Worm (Caenorhabditis elegans): ENCODE data around the gene nspb-4.
A peak's percentile ranks its signal among the peaks of the same experiment; 100 is the strongest.

Gene nspb-4

DNA sequence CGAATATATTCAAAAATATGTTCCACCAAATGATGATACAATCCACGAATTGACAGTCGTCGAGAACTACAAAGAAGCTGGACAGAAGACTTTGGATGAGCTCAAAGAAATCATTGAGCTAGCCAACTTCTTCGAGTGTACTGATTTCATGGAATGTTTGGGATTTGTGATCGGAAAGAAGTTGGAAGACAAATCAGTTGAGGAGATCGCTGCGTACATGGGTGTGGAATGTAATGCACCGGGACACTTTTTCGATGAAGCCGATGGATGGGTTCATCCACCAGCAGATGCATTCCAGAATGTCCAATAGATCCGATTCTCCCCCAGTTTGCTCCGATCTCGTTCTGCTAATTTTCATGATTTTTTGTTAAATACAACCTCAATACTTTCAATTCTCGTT lies 5.5 kb downstream of the nspb-4 start:
- TF ChIP-seq Y95B8A.8 (GFP tag; IDR thresholded peaks at IDR 0.05): no peak
- TF ChIP-seq chd-7 (tag; optimal IDR thresholded peaks at IDR 0.05): peak; percentile 8
- TF ChIP-seq repo-1 (tag; optimal IDR thresholded peaks at IDR 0.05): peak; percentile 53

DNA sequence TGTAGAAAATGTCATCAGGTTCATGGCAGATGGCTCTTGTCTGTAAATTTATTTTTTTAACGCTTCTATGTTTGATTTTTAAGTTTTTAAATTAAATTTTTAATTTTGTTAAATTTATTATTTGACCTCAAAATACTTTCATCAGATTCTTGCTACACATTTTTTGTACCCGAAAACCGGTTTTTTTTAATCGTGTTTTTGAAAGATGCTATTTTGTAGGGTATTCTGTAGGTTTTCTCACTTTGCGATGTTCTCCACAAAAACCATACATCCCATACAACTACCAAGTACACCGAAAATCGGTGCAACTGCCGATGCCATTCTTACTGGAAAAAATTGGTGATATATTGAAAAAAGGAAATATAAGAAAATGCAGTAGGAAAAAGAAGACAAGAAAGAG lies 7.8 kb downstream of the nspb-4 start, which contains the start of gene nstp-2:
TSS of gene nstp-2 (minus strand) at position 326 of the 400 bp plus-strand sequence.
- TF ChIP-seq F57A8.1 (GFP tag; optimal IDR thresholded peaks at IDR 0.05): no peak
- no peak for TF ChIP-seq snpc-3.4 (tag; optimal IDR thresholded peaks at IDR 0.05)
- TF ChIP-seq snpc-1.1 (tag; optimal IDR thresholded peaks at IDR 0.05; ENCODE audit: insufficient read depth): no peak
- TF ChIP-seq attf-6 (GFP tag; IDR thresholded peaks at IDR 0.05): no peak
- no peak for TF ChIP-seq Y53G8AR.9 (GFP tag; conservative IDR thresholded peaks at IDR 0.05)
- TF ChIP-seq tbp1 (GFP tag; optimal IDR thresholded peaks at IDR 0.05): no peak
- TF ChIP-seq rcor-1 (GFP tag; IDR thresholded peaks at IDR 0.05): no peak
- TF ChIP-seq nfya-2 (GFP tag; IDR thresholded peaks at IDR 0.05): no peak
- TF ChIP-seq attf-5 (GFP tag; optimal IDR thresholded peaks at IDR 0.05): no peak
- no peak for TF ChIP-seq snpc-1.3 (tag; optimal IDR thresholded peaks at IDR 0.05; ENCODE audit: insufficient read depth)

DNA sequence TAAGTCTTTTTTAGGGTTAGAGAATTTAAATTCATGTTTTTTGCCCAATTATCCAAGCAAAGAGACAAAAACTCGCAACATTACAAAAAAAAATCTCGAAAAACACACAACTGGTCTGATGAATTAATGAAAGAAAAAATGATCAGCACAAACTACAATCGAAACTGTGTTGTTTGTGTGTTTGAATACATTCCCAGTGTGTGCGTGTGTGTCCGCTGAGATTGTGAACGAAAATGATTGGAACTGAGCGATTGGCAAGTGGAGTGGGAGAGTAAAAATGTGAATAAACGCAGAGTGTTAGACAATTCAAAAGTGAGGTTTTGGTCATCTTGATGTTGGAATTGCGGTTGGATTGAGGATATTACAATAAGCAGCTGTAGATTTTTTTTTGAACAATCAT lies 8.6 kb downstream of the nspb-4 start:
- TF ChIP-seq cebp-1 (GFP tag; IDR thresholded peaks at IDR 0.05) (no peak), cebp-1 (tag; optimal IDR thresholded peaks at IDR 0.05) (peak; percentile 5), ceh-27 (GFP tag; optimal IDR thresholded peaks at IDR 0.05) (no peak)

DNA sequence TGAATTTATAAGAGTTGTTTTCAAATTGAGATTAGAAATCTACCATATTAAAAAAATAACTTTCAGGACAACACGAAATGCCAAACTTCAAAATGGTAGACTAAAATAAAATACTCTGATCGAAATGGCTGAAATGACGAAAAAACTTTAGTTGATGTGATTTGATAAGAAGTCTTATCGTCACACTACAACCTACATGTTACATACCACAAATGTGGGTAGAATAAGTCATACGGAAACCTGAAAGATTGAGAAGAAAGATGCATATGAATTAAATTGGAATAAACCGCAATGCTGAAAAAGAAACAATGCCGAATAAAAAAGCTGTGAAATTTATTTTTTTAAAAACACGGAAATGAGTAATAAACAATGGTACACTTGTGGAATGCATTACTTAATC lies 9.0 kb downstream of the nspb-4 start:
- TF ChIP-seq aptf-2 (GFP tag; conservative IDR thresholded peaks at IDR 0.05) (no peak), nhr-80 (tag; optimal IDR thresholded peaks at IDR 0.05) (peak; percentile 6)

DNA sequence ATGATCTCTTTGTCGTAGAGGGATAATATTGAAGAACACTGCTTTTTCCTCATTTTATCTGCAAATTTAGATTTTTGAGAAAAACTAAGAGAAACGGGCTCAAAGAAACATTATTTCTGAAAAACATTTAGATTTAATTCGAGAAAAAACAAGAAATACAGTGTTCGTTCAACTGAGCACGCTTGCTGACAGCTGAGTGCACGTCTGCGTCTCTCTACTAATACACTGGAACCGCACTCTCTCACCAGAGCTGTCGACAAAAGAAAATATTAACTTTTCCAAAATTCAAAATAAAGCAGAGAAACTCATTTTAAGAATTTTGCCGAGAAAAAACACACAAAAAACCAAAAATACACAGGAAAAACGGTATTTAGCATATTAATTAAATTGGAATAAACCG lies 15.3 kb downstream of the nspb-4 start, which contains the start of gene drh-1:
TSS of gene drh-1 (minus strand) at position 58 of the 400 bp plus-strand sequence.
- TF ChIP-seq F23B12.7 (tag; optimal IDR thresholded peaks at IDR 0.05; ENCODE audit: insufficient read depth) (peak; percentile 16), ccch-3 (GFP tag; optimal IDR thresholded peaks at IDR 0.05) (no peak), ztf-22 (GFP tag; optimal IDR thresholded peaks at IDR 0.05) (no peak), dox-1 (GFP tag; IDR thresholded peaks at IDR 0.05) (no peak), attf-6 (GFP tag; IDR thresholded peaks at IDR 0.05) (no peak), fkh-3 (tag; optimal IDR thresholded peaks at IDR 0.05) (no peak), tbx-9 (tag; optimal IDR thresholded peaks at IDR 0.05; ENCODE audit: borderline replicate concordance) (no peak), egrh-3 (GFP tag; IDR thresholded peaks at IDR 0.05) (no peak), akir-1 (GFP tag; optimal IDR thresholded peaks at IDR 0.05) (no peak), mcd-1 (GFP tag; IDR thresholded peaks at IDR 0.05) (peak; percentile 51; the same call in 1 of the 2 replicates), hsf-1 (GFP tag; IDR thresholded peaks at IDR 0.05) (peak; percentile 45; the same call in 1 of the 2 replicates), lsl-1 (GFP tag; optimal IDR thresholded peaks at IDR 0.05) (peak; percentile 32), attf-5 (GFP tag; optimal IDR thresholded peaks at IDR 0.05) (peak; percentile 27), hmg-1.2 (GFP tag; IDR thresholded peaks at IDR 0.05) (peak; percentile 100), ama-1 (optimal IDR thresholded peaks at IDR 0.05) (no peak), ama-1 (GFP tag; optimal IDR thresholded peaks at IDR 0.05) (no peak), Y95B8A.8 (GFP tag; IDR thresholded peaks at IDR 0.05) (no peak), Y53G8AR.9 (GFP tag; conservative IDR thresholded peaks at IDR 0.05) (no peak), snpc-1.1 (tag; optimal IDR thresholded peaks at IDR 0.05; ENCODE audit: insufficient read depth) (no peak), sptf-2 (GFP tag; optimal IDR thresholded peaks at IDR 0.05) (no peak), unc-130 (GFP tag; optimal IDR thresholded peaks at IDR 0.05) (no peak), snpc-4 (GFP tag; optimal IDR thresholded peaks at IDR 0.05) (no peak), snpc-4 (tag; optimal IDR thresholded peaks at IDR 0.05) (peak in 3 of 4 experiments; percentile 67 to 82 (median 74)), cebp-1 (GFP tag; IDR thresholded peaks at IDR 0.05) (no peak), cebp-1 (tag; optimal IDR thresholded peaks at IDR 0.05) (no peak), Y53F4B.3 (GFP tag; IDR thresholded peaks at IDR 0.05) (no peak), D2030.7 (GFP tag; IDR thresholded peaks at IDR 0.05) (peak; percentile 36; the same call in 1 of the 2 replicates), madf-6 (GFP tag; IDR thresholded peaks at IDR 0.05) (peak; percentile 31; the same call in 1 of the 2 replicates)
